Fruit fly (Drosophila melanogaster): Measurements from ENCODE around the gene CG14323.

CG14323 gene

DNA sequence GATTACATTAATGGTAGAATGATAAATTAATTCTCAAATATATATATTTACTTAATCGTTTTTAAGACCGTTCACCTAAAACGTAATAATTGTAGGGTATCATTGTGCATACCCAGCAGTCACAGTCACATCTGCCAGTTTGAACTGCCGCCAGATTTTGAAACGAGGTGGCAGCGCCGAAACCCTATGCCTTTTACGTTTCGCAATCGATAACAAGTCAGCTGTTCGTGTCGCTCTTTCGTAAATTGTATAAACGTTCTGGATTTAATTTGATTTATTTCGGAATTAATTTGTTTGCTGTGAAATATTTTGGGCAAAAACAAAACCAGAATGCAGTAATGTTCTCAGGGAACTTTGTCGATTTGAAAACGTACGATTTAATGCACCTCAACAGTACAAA is 25.5 kb upstream of the CG14323 start, which contains the start of gene CG14322 (continued):
- TF ChIP-seq E2f1 (GFP tag; IDR thresholded peaks at IDR 0.05) = no peak
- no peak for TF ChIP-seq CG10565 (GFP tag; optimal IDR thresholded peaks at IDR 0.05)
- no peak for TF ChIP-seq croc (GFP tag; conservative IDR thresholded peaks at IDR 0.05)
- TF ChIP-seq gt (GFP tag; IDR thresholded peaks at IDR 0.05) = no peak
- no peak for TF ChIP-seq ken (GFP tag; IDR thresholded peaks at IDR 0.05)
- TF ChIP-seq Blimp-1 (GFP tag; optimal IDR thresholded peaks at IDR 0.05) = no peak
- TF ChIP-seq CG10274 (GFP tag; optimal IDR thresholded peaks at IDR 0.05) = no peak
- no peak for TF ChIP-seq Awh (GFP tag; IDR thresholded peaks at IDR 0.05)
- TF ChIP-seq Kr (GFP tag; optimal IDR thresholded peaks at IDR 0.05) = no peak
- no peak for TF ChIP-seq Dek (tag; optimal IDR thresholded peaks at IDR 0.05)
- peak; percentile 97 for TF ChIP-seq CG9437 (GFP tag; optimal IDR thresholded peaks at IDR 0.05)
- TF ChIP-seq CG3163 (GFP tag; optimal IDR thresholded peaks at IDR 0.05) = no peak
- no peak for TF ChIP-seq eve (GFP tag; optimal IDR thresholded peaks at IDR 0.05)
- no peak for TF ChIP-seq HHEX (GFP tag; optimal IDR thresholded peaks at IDR 0.05)
- peak; percentile 23 for TF ChIP-seq CG17802 (tag; optimal IDR thresholded peaks at IDR 0.05)
- no peak for TF ChIP-seq CG1832 (GFP tag; optimal IDR thresholded peaks at IDR 0.05)
- TF ChIP-seq grn (GFP tag; optimal IDR thresholded peaks at IDR 0.05) = no peak
- no peak for TF ChIP-seq CG8089 (GFP tag; optimal IDR thresholded peaks at IDR 0.05)
- no peak for TF ChIP-seq CG13775 (GFP tag; optimal IDR thresholded peaks at IDR 0.05)
- no peak for TF ChIP-seq bab2 (GFP tag; optimal IDR thresholded peaks at IDR 0.05)
- TF ChIP-seq CG13296 (GFP tag; optimal IDR thresholded peaks at IDR 0.05) = no peak
- TF ChIP-seq CG11695 (GFP tag; IDR thresholded peaks at IDR 0.05) = no peak
- TF ChIP-seq chif (GFP tag; optimal IDR thresholded peaks at IDR 0.05) = no peak
- no peak for TF ChIP-seq run (tag; optimal IDR thresholded peaks at IDR 0.05)
- no peak for TF ChIP-seq fd64A (GFP tag; optimal IDR thresholded peaks at IDR 0.05)
- no peak for TF ChIP-seq CG2129 (GFP tag; IDR thresholded peaks at IDR 0.05; ENCODE audit: partially characterized antibody)
- TF ChIP-seq Oaz (GFP tag; IDR thresholded peaks at IDR 0.05) = no peak
- peak; percentile 30 for TF ChIP-seq Sry-δ (GFP tag; optimal IDR thresholded peaks at IDR 0.05)
- no peak for TF ChIP-seq CG43689 (GFP tag; IDR thresholded peaks at IDR 0.05)
- no peak for TF ChIP-seq Fer3 (tag; optimal IDR thresholded peaks at IDR 0.05)
- TF ChIP-seq chn (GFP tag; optimal IDR thresholded peaks at IDR 0.05) = no peak
- no peak for TF ChIP-seq ro (GFP tag; IDR thresholded peaks at IDR 0.05)
- TF ChIP-seq Oli (tag; optimal IDR thresholded peaks at IDR 0.05) = no peak
- peak; percentile 44; the same call in 1 of the 2 replicates for TF ChIP-seq CG32532 (GFP tag; IDR thresholded peaks at IDR 0.05)
- no peak for TF ChIP-seq Rx (GFP tag; IDR thresholded peaks at IDR 0.05)
- peak; percentile 31; the same call in 1 of the 2 replicates for TF ChIP-seq Bgb (GFP tag; IDR thresholded peaks at IDR 0.05; ENCODE audit: partially characterized antibody)
- TF ChIP-seq CG12155 (GFP tag; optimal IDR thresholded peaks at IDR 0.05) = peak; percentile 12
- TF ChIP-seq NFAT (GFP tag; IDR thresholded peaks at IDR 0.05) = 0 out of 2 replicates have a peak, but pooled peaks have one; percentile 30
- no peak for TF ChIP-seq HLH3B (GFP tag; IDR thresholded peaks at IDR 0.05)
- no peak for TF ChIP-seq hth (optimal IDR thresholded peaks at IDR 0.05)
- TF ChIP-seq bcd (GFP tag; optimal IDR thresholded peaks at IDR 0.05) = no peak
- no peak for TF ChIP-seq CG5180 (GFP tag; optimal IDR thresholded peaks at IDR 0.05)
- TF ChIP-seq CG6689 (GFP tag; IDR thresholded peaks at IDR 0.05) = no peak
- peak; percentile 53 for TF ChIP-seq CG1603 (tag; optimal IDR thresholded peaks at IDR 0.05)
- no peak for TF ChIP-seq Spps (tag; optimal IDR thresholded peaks at IDR 0.05)
- no peak for TF ChIP-seq bbx (GFP tag; IDR thresholded peaks at IDR 0.05; ENCODE audit: partially characterized antibody)
- no peak for TF ChIP-seq CG2875 (GFP tag; optimal IDR thresholded peaks at IDR 0.05)
- TF ChIP-seq CG32772 (GFP tag; IDR thresholded peaks at IDR 0.05) = no peak
- TF ChIP-seq CG2202 (tag; optimal IDR thresholded peaks at IDR 0.05) = no peak
- TF ChIP-seq dmrt99B (tag; optimal IDR thresholded peaks at IDR 0.05) = no peak
- TF ChIP-seq CG11723 (GFP tag; optimal IDR thresholded peaks at IDR 0.05) = no peak
- no peak for TF ChIP-seq Usf (GFP tag; optimal IDR thresholded peaks at IDR 0.05)

Measured in whole organism, embryonic.